Worm (Caenorhabditis elegans) whole organism, L4 larva: ENCODE data around the gene F58B4.6.

Experiments used
- D1046.2 ChIP-seq: fragments of 200-800 bp; sonication (Bioruptor generic); IDR thresholded peaks from 2 replicates; pipeline ENCODE4 v1.3.6; 2022; ENCODE audit warnings: missing genetic modification characterization, missing compliant biosample characterization
- F26F4.8 ChIP-seq: fragments of 200-800 bp; sonication (Bioruptor generic); conservative IDR thresholded peaks from 2 replicates; pipeline ENCODE4 v1.3.6; 2022; ENCODE audit warnings: missing genetic modification characterization, missing compliant biosample characterization
- R02D3.7 ChIP-seq: fragments of 150-350 bp; sonication (generic microtip); optimal IDR thresholded peaks from 3 replicates; lab custom pipeline; 2014; ENCODE audit warnings: missing biosample characterization, missing genetic modification characterization
- T26A8.4 ChIP-seq: fragments of 200-800 bp; sonication (Bioruptor generic); IDR thresholded peaks from 2 replicates; pipeline ENCODE4 v1.3.6; 2022; ENCODE audit warnings: missing genetic modification characterization, missing compliant biosample characterization
- Y75B8A.6 ChIP-seq: fragments of 200-800 bp; sonication (Bioruptor generic); IDR thresholded peaks from 2 replicates; pipeline ENCODE4 v1.3.6; 2022; ENCODE audit warnings: missing genetic modification reagents, missing genetic modification characterization, missing compliant biosample characterization
- ZK337.2 ChIP-seq: fragments of 200-800 bp; sonication (Bioruptor generic); IDR thresholded peaks from 2 replicates; pipeline ENCODE4 v1.3.6; 2022; ENCODE audit warnings: missing genetic modification reagents, missing genetic modification characterization, missing compliant biosample characterization
- ama-1 ChIP-seq: fragments of 150-350 bp; optimal IDR thresholded peaks from 2 replicates; lab custom pipeline; 2014; ENCODE audit warnings: inconsistent platforms, mixed read lengths
- ceh-20 ChIP-seq: fragments of 200-800 bp; sonication (Bioruptor generic); IDR thresholded peaks from 2 replicates; pipeline ENCODE4 v1.3.6; 2022; ENCODE audit warnings: missing genetic modification reagents, missing genetic modification characterization, missing compliant biosample characterization
- ceh-28 ChIP-seq: fragments of 150-350 bp; optimal IDR thresholded peaks from 2 replicates; lab custom pipeline; 2014; ENCODE audit warnings: missing biosample characterization, missing genetic modification reagents, missing genetic modification characterization
- ceh-32 ChIP-seq: sonication (generic microtip); optimal IDR thresholded peaks from 2 replicates; lab custom pipeline; 2016; ENCODE audit warnings: mild to moderate bottlenecking, missing genetic modification characterization, missing compliant biosample characterization; ENCODE audit not compliant: poor library complexity
- ceh-82 ChIP-seq: sonication (generic microtip); optimal IDR thresholded peaks from 2 replicates; lab custom pipeline; 2017; ENCODE audit warnings: missing biosample characterization, missing genetic modification characterization
- ces-1 ChIP-seq: fragments of 150-350 bp; sonication (generic microtip); optimal IDR thresholded peaks from 4 replicates; lab custom pipeline; 2014; ENCODE audit warnings: missing biosample characterization, missing genetic modification reagents, missing genetic modification characterization
- ctbp-1 ChIP-seq: fragments of 200-800 bp; sonication (Bioruptor generic); IDR thresholded peaks from 2 replicates; pipeline ENCODE4 v1.3.6; 2022; ENCODE audit warnings: missing genetic modification reagents, missing genetic modification characterization, missing compliant biosample characterization
- dmd-9 ChIP-seq: fragments of 200-800 bp; sonication (Bioruptor generic); IDR thresholded peaks from 2 replicates; pipeline ENCODE4 v1.3.6; 2022; ENCODE audit warnings: missing genetic modification reagents, missing genetic modification characterization, missing compliant biosample characterization
- dpl-1 ChIP-seq: fragments of 150-350 bp; optimal IDR thresholded peaks from 2 replicates; lab custom pipeline; 2014; ENCODE audit warnings: missing biosample characterization, missing genetic modification reagents, missing genetic modification characterization
- duxl-1 ChIP-seq: sonication (generic microtip); optimal IDR thresholded peaks from 2 replicates; lab custom pipeline; 2016; ENCODE audit warnings: mild to moderate bottlenecking, missing genetic modification characterization, moderate library complexity, missing compliant biosample characterization; ENCODE audit not compliant: poor library complexity
- dve-1 ChIP-seq: sonication (generic microtip); optimal IDR thresholded peaks from 2 replicates; lab custom pipeline; 2017; ENCODE audit warnings: antibody characterized with exemption, mild to moderate bottlenecking, missing genetic modification characterization, missing compliant biosample characterization; ENCODE audit not compliant: insufficient read depth
- egl-27 ChIP-seq: sonication (generic microtip); optimal IDR thresholded peaks from 3 replicates; lab custom pipeline; 2017; ENCODE audit warnings: missing biosample characterization, missing genetic modification reagents, missing genetic modification characterization
- fkh-10 ChIP-seq: fragments of 150-350 bp; optimal IDR thresholded peaks from 2 replicates; lab custom pipeline; 2014; ENCODE audit warnings: missing biosample characterization, missing genetic modification reagents, missing genetic modification characterization
- gei-8 ChIP-seq: fragments of 200-800 bp; sonication (Bioruptor generic); optimal IDR thresholded peaks from 2 replicates; lab custom pipeline; 2018; ENCODE audit warnings: mild to moderate bottlenecking, missing genetic modification characterization, missing compliant biosample characterization
- hlh-11 ChIP-seq: fragments of 200-800 bp; sonication (Bioruptor generic); optimal IDR thresholded peaks from 2 replicates; lab custom pipeline; 2018; ENCODE audit warnings: mild to moderate bottlenecking, missing genetic modification characterization, missing compliant biosample characterization
- hlh-30 ChIP-seq: sonication (generic microtip); optimal IDR thresholded peaks from 2 replicates; lab custom pipeline; 2017; ENCODE audit warnings: antibody characterized with exemption, mild to moderate bottlenecking, missing genetic modification characterization, missing compliant biosample characterization; ENCODE audit not compliant: insufficient read depth
- hmg-1.1 ChIP-seq: fragments of 200-800 bp; sonication (Bioruptor generic); IDR thresholded peaks from 2 replicates; pipeline ENCODE4 v1.3.6; 2022; ENCODE audit warnings: missing genetic modification reagents, missing genetic modification characterization, missing compliant biosample characterization
- lin-15B ChIP-seq: fragments of 150-350 bp; sonication (generic microtip); optimal IDR thresholded peaks from 3 replicates; lab custom pipeline; 2014; ENCODE audit warnings: missing biosample characterization, missing genetic modification characterization
- lin-38 ChIP-seq: fragments of 200-800 bp; sonication (Bioruptor generic); IDR thresholded peaks from 2 replicates; pipeline ENCODE4 v1.3.6; 2022; ENCODE audit warnings: missing genetic modification reagents, missing genetic modification characterization, missing compliant biosample characterization
- lin-39 ChIP-seq: fragments of 150-350 bp; optimal IDR thresholded peaks from 2 replicates; lab custom pipeline; 2014; ENCODE audit warnings: missing biosample characterization, missing genetic modification reagents, missing genetic modification characterization
- lsy-2 ChIP-seq, 2 experiments: fragments of 150-350 bp in 1 of 2; sonication (generic microtip) in 1 of 2; optimal IDR thresholded peaks; 2 replicates each; lab custom pipeline; 2014 to 2017; ENCODE audit warnings: missing biosample characterization in 2 of 2, missing genetic modification characterization in 2 of 2
- mdl-1 ChIP-seq, 2 experiments: fragments of 150-350 bp in 1 of 2; sonication (generic microtip) in 1 of 2; optimal IDR thresholded peaks; 2 replicates each; lab custom pipeline; 2014 to 2017; ENCODE audit warnings: missing biosample characterization in 2 of 2, missing genetic modification characterization in 2 of 2
- mdt-29 ChIP-seq: fragments of 200-800 bp; sonication (Bioruptor generic); IDR thresholded peaks from 2 replicates; pipeline ENCODE4 v1.3.6; 2022; ENCODE audit warnings: missing genetic modification reagents, missing genetic modification characterization, missing compliant biosample characterization
- mes-2 ChIP-seq: sonication (generic microtip); optimal IDR thresholded peaks from 2 replicates; lab custom pipeline; 2016; ENCODE audit warnings: missing genotype, mild to moderate bottlenecking, missing genetic modification characterization, missing compliant biosample characterization; ENCODE audit not compliant: poor library complexity, severe bottlenecking
- nhr-11 ChIP-seq: fragments of 150-350 bp; optimal IDR thresholded peaks from 2 replicates; lab custom pipeline; 2014; ENCODE audit warnings: missing biosample characterization, missing genetic modification characterization
- nhr-111 ChIP-seq: fragments of 200-800 bp; sonication (Bioruptor generic); optimal IDR thresholded peaks from 2 replicates; lab custom pipeline; 2018; ENCODE audit warnings: mild to moderate bottlenecking, missing genetic modification characterization, missing compliant biosample characterization
- nhr-25 ChIP-seq: sonication (generic microtip); optimal IDR thresholded peaks from 2 replicates; lab custom pipeline; 2017; ENCODE audit warnings: missing genetic modification characterization, mild to moderate bottlenecking, missing compliant biosample characterization, antibody characterized with exemption, moderate library complexity, borderline replicate concordance; ENCODE audit not compliant: insufficient read depth
- nhr-28 ChIP-seq: fragments of 150-350 bp; optimal IDR thresholded peaks from 2 replicates; lab custom pipeline; 2014; ENCODE audit warnings: missing biosample characterization, missing genetic modification characterization
- nhr-76 ChIP-seq: fragments of 150-350 bp; optimal IDR thresholded peaks from 2 replicates; lab custom pipeline; 2014; ENCODE audit warnings: missing biosample characterization, missing genetic modification characterization
- pha-4 ChIP-seq, 2 experiments: fragments of 150-350 bp in 1 of 2; fragments of 200-800 bp in 1 of 2; sonication (Bioruptor generic) in 1 of 2; IDR thresholded peaks in 1 of 2; optimal IDR thresholded peaks in 1 of 2; 2 replicates each; pipeline versions ENCODE4 v1.3.6 to Lab custom; 2014 to 2022; ENCODE audit warnings: missing genetic modification characterization in 2 of 2, missing genetic modification reagents in 2 of 2, missing biosample characterization in 1 of 2, missing compliant biosample characterization in 1 of 2
- pqm-1 ChIP-seq: sonication (generic microtip); optimal IDR thresholded peaks from 2 replicates; lab custom pipeline; 2017; ENCODE audit warnings: missing biosample characterization, missing genetic modification characterization
- saeg-2 ChIP-seq: fragments of 200-800 bp; sonication (Bioruptor generic); IDR thresholded peaks from 2 replicates; pipeline ENCODE4 v1.3.6; 2022; ENCODE audit warnings: missing genetic modification reagents, missing genetic modification characterization, missing compliant biosample characterization
- sdz-12 ChIP-seq: fragments of 200-800 bp; sonication (Bioruptor generic); optimal IDR thresholded peaks from 2 replicates; lab custom pipeline; 2018; ENCODE audit warnings: mild to moderate bottlenecking, missing genetic modification characterization, missing compliant biosample characterization
- set-16 ChIP-seq: fragments of 200-800 bp; sonication (Bioruptor generic); IDR thresholded peaks from 2 replicates; pipeline ENCODE4 v1.3.6; 2022; ENCODE audit warnings: missing genetic modification reagents, missing genetic modification characterization, missing compliant biosample characterization
- snpc-1.2 ChIP-seq: fragments of 200-800 bp; sonication (Bioruptor generic); IDR thresholded peaks from 2 replicates; pipeline ENCODE4 v1.3.6; 2022; ENCODE audit warnings: missing genetic modification reagents, missing genetic modification characterization, missing compliant biosample characterization
- snpc-4 ChIP-seq: fragments of 150-350 bp; optimal IDR thresholded peaks from 2 replicates; lab custom pipeline; 2014; ENCODE audit warnings: missing biosample characterization, missing genetic modification characterization
- spr-1 ChIP-seq: sonication (generic microtip); optimal IDR thresholded peaks from 2 replicates; lab custom pipeline; 2016; ENCODE audit warnings: mild to moderate bottlenecking, missing genetic modification characterization, missing compliant biosample characterization
- unc-130 ChIP-seq: sonication (generic microtip); optimal IDR thresholded peaks from 2 replicates; lab custom pipeline; 2016; ENCODE audit warnings: missing genetic modification reagents, missing genetic modification characterization, missing compliant biosample characterization
- unc-62 ChIP-seq, 3 experiments: fragments of 150-350 bp in 1 of 3; sonication (generic microtip); optimal IDR thresholded peaks in 2 of 3; peaks in 1 of 3; 1 replicate in 1 of 3; 2 replicates in 2 of 3; lab custom pipeline; 2014 to 2017; ENCODE audit warnings: missing biosample characterization in 3 of 3, missing genetic modification characterization in 3 of 3, missing genetic modification reagents in 3 of 3, missing genotype in 1 of 3
- zfp-2 ChIP-seq: sonication (generic microtip); optimal IDR thresholded peaks from 2 replicates; lab custom pipeline; 2016; ENCODE audit warnings: mild to moderate bottlenecking, missing genetic modification characterization, missing compliant biosample characterization
- zip-11 ChIP-seq: fragments of 200-800 bp; sonication (Bioruptor generic); IDR thresholded peaks from 2 replicates; pipeline ENCODE4 v1.3.6; 2022; ENCODE audit warnings: missing genetic modification characterization, missing compliant biosample characterization
- zip-2 ChIP-seq: fragments of 150-350 bp; optimal IDR thresholded peaks from 2 replicates; lab custom pipeline; 2014; ENCODE audit warnings: missing biosample characterization, missing genetic modification characterization

F58B4.6 gene

ce11 chrV:10953471-10954155, 28.8 kb downstream of the F58B4.6 start (continued):
- TF ChIP-seq dve-1 (tag; lab: Kevin White, UChicago) (peak; percentile 42), zip-2 (no peak), unc-130 (no peak), ctbp-1 (GFP tag; lab: Robert Waterston, UW) (no peak), zip-11 (GFP tag; lab: Robert Waterston, UW) (no peak), egl-27 (no peak), nhr-11 (tag; lab: Kevin White, UChicago) (no peak), ama-1 (lab: Kevin White, UChicago) (peak; percentile 72), lsy-2 (tag; optimal IDR thresholded peaks at IDR 0.05; lab: Kevin White, UChicago) (peak in 1 of 2 experiments; percentile 61), dpl-1 (GFP tag; lab: Kevin White, UChicago) (no peak), ces-1 (GFP tag; lab: Kevin White, UChicago) (no peak), hmg-1.1 (peak; percentile 43; the same call in 1 of the 2 replicates), nhr-25 (tag; lab: Kevin White, UChicago) (peak; percentile 18), pqm-1 (tag; lab: Kevin White, UChicago) (no peak), lin-15B (tag; lab: Kevin White, UChicago) (no peak), duxl-1 (tag; lab: Kevin White, UChicago) (no peak), pha-4 (GFP tag; IDR thresholded peaks at IDR 0.05; lab: Robert Waterston, UW) (no peak), pha-4 (tag; optimal IDR thresholded peaks at IDR 0.05; lab: Kevin White, UChicago) (no peak), ceh-32 (tag; lab: Kevin White, UChicago) (no peak), R02D3.7 (tag; lab: Kevin White, UChicago) (no peak), fkh-10 (no peak), mes-2 (tag; lab: Kevin White, UChicago) (no peak), hlh-30 (tag; lab: Kevin White, UChicago) (no peak), ZK337.2 (no peak), zfp-2 (tag; lab: Kevin White, UChicago) (no peak), F26F4.8 (no peak), saeg-2 (GFP tag; lab: Robert Waterston, UW) (peak; percentile 57; the same call in 1 of the 2 replicates), D1046.2 (GFP tag; lab: Robert Waterston, UW) (no peak), snpc-1.2 (GFP tag; lab: Robert Waterston, UW) (no peak), snpc-4 (tag; lab: Kevin White, UChicago) (no peak), lin-39 (tag; lab: Kevin White, UChicago) (no peak), ceh-82 (tag; lab: Kevin White, UChicago) (no peak), gei-8 (no peak), spr-1 (tag; lab: Kevin White, UChicago) (no peak), ceh-28 (tag; lab: Kevin White, UChicago) (no peak), lin-38 (GFP tag; lab: Robert Waterston, UW) (no peak; the same call in 1 of the 2 replicates), sdz-12 (GFP tag; lab: Kevin White, UChicago) (peak; percentile 59), nhr-111 (GFP tag; lab: Kevin White, UChicago) (no peak), ceh-20 (no peak), dmd-9 (GFP tag; lab: Robert Waterston, UW) (no peak), unc-62 (GFP tag; optimal IDR thresholded peaks at IDR 0.05 in 1 of 2; lab: Kevin White, UChicago) (peak; percentile 19 to 67), unc-62 (tag; optimal IDR thresholded peaks at IDR 0.05; lab: Kevin White, UChicago) (no peak), mdt-29 (0 out of 2 replicates have a peak, but pooled peaks have one; percentile 32), nhr-76 (no peak), hlh-11 (tag; lab: Kevin White, UChicago) (no peak), Y75B8A.6 (GFP tag; lab: Robert Waterston, UW) (no peak), nhr-28 (tag; lab: Kevin White, UChicago) (no peak), set-16 (GFP tag; lab: Robert Waterston, UW) (no peak), T26A8.4 (no peak; the same call in 1 of the 2 replicates), mdl-1 (tag; optimal IDR thresholded peaks at IDR 0.05; lab: Kevin White, UChicago) (no peak)
